Fruit fly (Drosophila melanogaster) whole organism, wandering third instar larva: ENCODE data around the gene lwr.

ENCODE experiments used
- Hr78 ChIP-seq: fragments of >200 bp; optimal IDR thresholded peaks from 2 replicates; lab custom pipeline; 2017; ENCODE audit warnings: missing biosample characterization, missing genetic modification characterization
- OdsH ChIP-seq: fragments of 200-800 bp; sonication (Bioruptor generic); optimal IDR thresholded peaks from 2 replicates; lab custom pipeline; 2016; ENCODE audit warnings: missing biosample characterization, mild to moderate bottlenecking, missing genetic modification characterization
- foxo ChIP-seq, 2 experiments: fragments of 200-800 bp; sonication (Bioruptor generic); optimal IDR thresholded peaks; 2 replicates in 1 of 2; 3 replicates in 1 of 2; lab custom pipeline; 2016 to 2017; ENCODE audit warnings: missing biosample characterization in 2 of 2, missing genetic modification characterization in 2 of 2

DNA sequence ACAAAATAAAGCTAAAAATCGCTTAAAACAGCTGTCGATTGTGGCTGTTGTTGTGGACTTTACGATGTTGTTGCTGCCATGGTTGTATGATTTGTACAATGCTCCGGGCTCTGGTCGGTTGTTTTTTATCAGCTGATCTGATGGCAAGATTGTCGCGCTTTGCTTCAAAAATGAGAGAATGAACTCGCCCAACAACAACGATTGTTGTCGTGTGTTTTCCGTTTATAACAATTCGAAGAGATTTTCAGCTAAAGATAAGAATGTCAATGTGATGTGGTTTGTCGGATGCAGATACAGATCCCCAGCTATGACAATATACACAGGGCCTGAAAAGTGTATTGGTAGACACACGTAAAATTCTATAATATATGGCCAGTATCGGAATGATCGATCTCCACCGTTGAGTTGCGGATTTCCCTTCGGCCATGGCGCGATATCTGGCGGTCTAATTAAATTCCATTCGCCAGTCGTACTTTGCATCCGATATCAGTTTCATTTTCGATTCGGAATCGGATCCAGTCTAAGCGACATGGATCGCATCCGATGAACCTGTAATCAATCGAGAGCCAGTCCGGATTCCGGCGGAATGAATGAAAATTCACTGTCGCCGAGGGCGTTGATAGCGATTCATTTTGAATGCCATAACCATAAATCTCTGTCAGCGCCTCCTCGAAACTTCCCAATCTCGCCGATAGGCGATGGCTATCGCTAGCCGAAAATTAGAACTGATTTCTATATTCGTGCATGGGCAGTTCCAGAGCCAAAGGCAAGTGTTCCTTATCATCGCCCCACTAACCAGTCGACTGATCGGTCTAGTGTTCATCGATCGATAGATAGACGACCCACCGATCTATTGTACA, 46.8 kb downstream of the lwr start:
- TF ChIP-seq Hr78 (GFP tag; lab: Kevin White, UChicago) = no peak
- TF ChIP-seq OdsH = no peak
- no peak for TF ChIP-seq foxo (GFP tag; optimal IDR thresholded peaks at IDR 0.05; lab: Kevin White, UChicago)
